Fruit fly (Drosophila melanogaster) whole organism, prepupa: ENCODE measurements around the gene mRpL30.

Experiments used
- CG11294 ChIP-seq: fragments of 200-800 bp; sonication (Bioruptor generic); IDR thresholded peaks from 2 replicates; pipeline ENCODE4 v1.3.6; 2022; ENCODE audit warnings: missing biosample characterization, missing genetic modification characterization
- CG16779 ChIP-seq: fragments of 200-800 bp; sonication (Bioruptor generic); optimal IDR thresholded peaks from 3 replicates; lab custom pipeline; 2017; ENCODE audit warnings: missing biosample characterization, mild to moderate bottlenecking, missing genetic modification characterization
- CG6792 ChIP-seq: fragments of 200-800 bp; sonication (Bioruptor generic); optimal IDR thresholded peaks from 3 replicates; lab custom pipeline; 2016; ENCODE audit warnings: missing biosample characterization, missing genetic modification characterization
- CG6808 ChIP-seq: fragments of 200-800 bp; sonication (Bioruptor generic); optimal IDR thresholded peaks from 3 replicates; lab custom pipeline; 2017; ENCODE audit warnings: missing biosample characterization, missing genetic modification characterization, mild to moderate bottlenecking, moderate library complexity, missing genetic modification reagents
- Gug ChIP-seq: fragments of 200-800 bp; sonication (Bioruptor generic); IDR thresholded peaks from 2 replicates; pipeline ENCODE4 v1.3.6; 2022; ENCODE audit warnings: missing biosample characterization, missing genetic modification characterization
- Met ChIP-seq: fragments of 200-800 bp; sonication (Bioruptor generic); optimal IDR thresholded peaks from 3 replicates; lab custom pipeline; 2016; ENCODE audit warnings: missing biosample characterization, missing genetic modification characterization
- Sox102F ChIP-seq: fragments of 200-800 bp; sonication (Bioruptor generic); optimal IDR thresholded peaks from 2 replicates; lab custom pipeline; 2016; ENCODE audit warnings: missing biosample characterization, mild to moderate bottlenecking, missing genetic modification characterization
- net ChIP-seq: fragments of 200-800 bp; sonication (Bioruptor generic); optimal IDR thresholded peaks from 3 replicates; lab custom pipeline; 2016; ENCODE audit warnings: missing biosample characterization, missing genetic modification characterization

dm6 chrX:4616865-4617669 lies 30.6 kb upstream of the mRpL30 start, which contains the start of gene peb:
- TF ChIP-seq net (GFP tag; lab: Kevin White, UChicago) (no peak), Gug (GFP tag; lab: Robert Waterston, UW) (no peak), Sox102F (no peak), CG11294 (no peak), CG16779 (peak; percentile 54), Met (GFP tag; lab: Kevin White, UChicago) (peak; percentile 61), CG6808 (GFP tag; lab: Kevin White, UChicago) (no peak), CG6792 (GFP tag; lab: Kevin White, UChicago) (peak; percentile 19)
